ENCODE assay signal across 4 fruit fly cellular contexts in genomic region chr3L:731469-731868, dm6.
TF ChIP-seq lines count a peak whose summit lies in the region.

No protein-coding gene starts in this region.

TF ChIP-seq in whole organism, adult, 20 proteins besides CTCF, POLR2A, EP300 and RAD21:
- TF ChIP-seq kay (GFP tag; lab: Kevin White, UChicago; ENCODE audit: borderline replicate concordance) (peak; percentile 20), bab1 (GFP tag; optimal IDR thresholded peaks at IDR 0.05; lab: Kevin White, UChicago) (no peak)

TF ChIP-seq in whole organism, prepupa, 60 proteins besides CTCF, POLR2A, EP300 and RAD21 (continues in another document):
- peak; percentile 11 for TF ChIP-seq esn (GFP tag; optimal IDR thresholded peaks at IDR 0.05; lab: Kevin White, UChicago)
- TF ChIP-seq spab (GFP tag; optimal IDR thresholded peaks at IDR 0.05; lab: Kevin White, UChicago), result peak; percentile 16
- TF ChIP-seq Blimp-1 (GFP tag; optimal IDR thresholded peaks at IDR 0.05; lab: Kevin White, UChicago), result no peak
- no peak for TF ChIP-seq Eip75B (GFP tag; optimal IDR thresholded peaks at IDR 0.05; lab: Kevin White, UChicago)
- no peak for TF ChIP-seq Sox102F (GFP tag; optimal IDR thresholded peaks at IDR 0.05; lab: Kevin White, UChicago)
- TF ChIP-seq CG1621 (tag; optimal IDR thresholded peaks at IDR 0.05; lab: Kevin White, UChicago), result no peak
- no peak for TF ChIP-seq CG6854 (GFP tag; optimal IDR thresholded peaks at IDR 0.05; lab: Kevin White, UChicago)
- no peak for TF ChIP-seq dac (GFP tag; optimal IDR thresholded peaks at IDR 0.05; lab: Kevin White, UChicago)
- no peak for TF ChIP-seq Eip93F (GFP tag; optimal IDR thresholded peaks at IDR 0.05; lab: Kevin White, UChicago)
- TF ChIP-seq CG6163 (GFP tag; IDR thresholded peaks at IDR 0.05; lab: Robert Waterston, UW), result no peak
- no peak for TF ChIP-seq CG34406 (GFP tag; optimal IDR thresholded peaks at IDR 0.05; lab: Kevin White, UChicago)
- no peak for TF ChIP-seq CG32006 (GFP tag; optimal IDR thresholded peaks at IDR 0.05; lab: Kevin White, UChicago)
- no peak for TF ChIP-seq ss (GFP tag; optimal IDR thresholded peaks at IDR 0.05; lab: Kevin White, UChicago)
- no peak for TF ChIP-seq CG3032 (tag; optimal IDR thresholded peaks at IDR 0.05; lab: Kevin White, UChicago)
- TF ChIP-seq CG11762 (GFP tag; optimal IDR thresholded peaks at IDR 0.05; lab: Kevin White, UChicago; ENCODE audit: insufficient read depth), result peak; percentile 24
- TF ChIP-seq Sox14 (GFP tag; optimal IDR thresholded peaks at IDR 0.05; lab: Kevin White, UChicago), result no peak
- TF ChIP-seq pdm3 (GFP tag; optimal IDR thresholded peaks at IDR 0.05; lab: Kevin White, UChicago), result no peak
- TF ChIP-seq Hr38 (GFP tag; optimal IDR thresholded peaks at IDR 0.05; lab: Kevin White, UChicago), result no peak
- TF ChIP-seq CG8119 (GFP tag; IDR thresholded peaks at IDR 0.05; lab: Robert Waterston, UW), result no peak
- TF ChIP-seq CG3919 (GFP tag; optimal IDR thresholded peaks at IDR 0.05; lab: Kevin White, UChicago), result peak; percentile 59
- no peak for TF ChIP-seq net (GFP tag; optimal IDR thresholded peaks at IDR 0.05; lab: Kevin White, UChicago)
- no peak for TF ChIP-seq lz (GFP tag; optimal IDR thresholded peaks at IDR 0.05; lab: Kevin White, UChicago)
- TF ChIP-seq CG16779 (tag; optimal IDR thresholded peaks at IDR 0.05; lab: Kevin White, UChicago), result no peak
- peak; percentile 11 for TF ChIP-seq CG10631 (GFP tag; optimal IDR thresholded peaks at IDR 0.05; lab: Kevin White, UChicago)
- TF ChIP-seq CG7368 (GFP tag; optimal IDR thresholded peaks at IDR 0.05; lab: Kevin White, UChicago), result peak; percentile 44
- peak; percentile 23 for TF ChIP-seq CG6808 (GFP tag; optimal IDR thresholded peaks at IDR 0.05; lab: Kevin White, UChicago)
- TF ChIP-seq fkh (GFP tag; optimal IDR thresholded peaks at IDR 0.05; lab: Kevin White, UChicago), result no peak
- no peak for TF ChIP-seq salr (GFP tag; optimal IDR thresholded peaks at IDR 0.05; lab: Kevin White, UChicago)
- peak; percentile 6 for TF ChIP-seq svp (GFP tag; lab: Kevin White, UChicago)
- no peak for TF ChIP-seq topi (GFP tag; optimal IDR thresholded peaks at IDR 0.05; lab: Kevin White, UChicago)
- TF ChIP-seq CG10669 (GFP tag; optimal IDR thresholded peaks at IDR 0.05; lab: Kevin White, UChicago), result peak; percentile 17

TF ChIP-seq in whole organism, pupa, 21 proteins besides CTCF, POLR2A, EP300 and RAD21:
- TF ChIP-seq CG15710 (tag; optimal IDR thresholded peaks at IDR 0.05; lab: Kevin White, UChicago) (no peak), CG8301 (tag; optimal IDR thresholded peaks at IDR 0.05; lab: Kevin White, UChicago) (no peak), Snoo (tag; optimal IDR thresholded peaks at IDR 0.05; lab: Kevin White, UChicago) (peak; percentile 23), Pif1A (GFP tag; optimal IDR thresholded peaks at IDR 0.05; lab: Kevin White, UChicago) (no peak), CG8159 (tag; optimal IDR thresholded peaks at IDR 0.05; lab: Kevin White, UChicago) (peak; percentile 50), fd96Ca (GFP tag; IDR thresholded peaks at IDR 0.05; lab: Robert Waterston, UW) (no peak), CG9948 (tag; optimal IDR thresholded peaks at IDR 0.05; lab: Kevin White, UChicago) (no peak), rn (GFP tag; IDR thresholded peaks at IDR 0.05; lab: Robert Waterston, UW) (no peak), CG17806 (tag; optimal IDR thresholded peaks at IDR 0.05; lab: Kevin White, UChicago) (peak; percentile 16)

TF ChIP-seq in whole organism, wandering third instar larva, 38 proteins besides CTCF, POLR2A, EP300 and RAD21:
- TF ChIP-seq brk (GFP tag; optimal IDR thresholded peaks at IDR 0.05; lab: Kevin White, UChicago) (no peak), foxo (GFP tag; optimal IDR thresholded peaks at IDR 0.05; lab: Kevin White, UChicago) (peak in 1 of 2 experiments; percentile 2), h (GFP tag; optimal IDR thresholded peaks at IDR 0.05; lab: Kevin White, UChicago) (peak; percentile 21)
TF ChIP-seq in whole organism, wandering third instar larva: peak in this region for 2.
